Worm (Caenorhabditis elegans) whole organism, L3 larva: ENCODE data around the gene cpsf-2.

Experiments used
- R02D3.7 ChIP-seq: fragments of 150-350 bp; optimal IDR thresholded peaks from 2 replicates; lab custom pipeline; 2014; ENCODE audit warnings: missing biosample characterization, missing genetic modification characterization
- ZK546.5 ChIP-seq: sonication (generic microtip); optimal IDR thresholded peaks from 2 replicates; lab custom pipeline; 2017; ENCODE audit warnings: missing biosample characterization, missing genetic modification characterization
- aly-2 ChIP-seq: fragments of 150-350 bp; optimal IDR thresholded peaks from 2 replicates; lab custom pipeline; 2014; ENCODE audit warnings: missing biosample characterization, missing genetic modification characterization
- ama-1 ChIP-seq: fragments of 150-350 bp; optimal IDR thresholded peaks from 2 replicates; lab custom pipeline; 2018
- ceh-16 ChIP-seq: sonication (generic microtip); optimal IDR thresholded peaks from 2 replicates; lab custom pipeline; 2017; ENCODE audit warnings: missing biosample characterization, missing genetic modification characterization
- ceh-28 ChIP-seq: fragments of 150-350 bp; optimal IDR thresholded peaks from 2 replicates; lab custom pipeline; 2014; ENCODE audit warnings: missing biosample characterization, missing genetic modification reagents, missing genetic modification characterization
- ceh-82 ChIP-seq: fragments of 150-350 bp; optimal IDR thresholded peaks from 2 replicates; lab custom pipeline; 2014; ENCODE audit warnings: missing biosample characterization, missing genetic modification characterization
- ceh-9 ChIP-seq: sonication (generic microtip); optimal IDR thresholded peaks from 2 replicates; lab custom pipeline; 2018; ENCODE audit warnings: missing biosample characterization, missing genetic modification characterization
- daf-12 ChIP-seq: fragments of 150-350 bp; optimal IDR thresholded peaks from 2 replicates; lab custom pipeline; 2014; ENCODE audit warnings: missing biosample characterization, missing genetic modification reagents, missing genetic modification characterization
- egl-27 ChIP-seq: sonication (generic microtip); optimal IDR thresholded peaks from 4 replicates; lab custom pipeline; 2017; ENCODE audit warnings: missing biosample characterization, missing genetic modification reagents, missing genetic modification characterization
- egl-5 ChIP-seq: fragments of 150-350 bp; optimal IDR thresholded peaks from 2 replicates; lab custom pipeline; 2017; ENCODE audit warnings: missing biosample characterization, missing genetic modification reagents, missing genetic modification characterization, inconsistent platforms
- elt-1 ChIP-seq: fragments of 150-350 bp; optimal IDR thresholded peaks from 2 replicates; lab custom pipeline; 2014; ENCODE audit warnings: missing biosample characterization, missing genetic modification characterization
- elt-2 ChIP-seq: sonication (generic microtip); optimal IDR thresholded peaks from 2 replicates; lab custom pipeline; 2016; ENCODE audit warnings: missing genetic modification reagents, mild to moderate bottlenecking, missing genetic modification characterization, missing compliant biosample characterization
- elt-3 ChIP-seq, 3 experiments: fragments of 150-350 bp in 1 of 3; sonication (generic microtip) in 2 of 3; optimal IDR thresholded peaks; 2 replicates in 2 of 3; 4 replicates in 1 of 3; lab custom pipeline; 2014 to 2017; ENCODE audit warnings: missing biosample characterization in 3 of 3, missing genetic modification characterization in 3 of 3
- eor-1 ChIP-seq, 2 experiments: fragments of 150-350 bp; optimal IDR thresholded peaks; 2 replicates each; lab custom pipeline; 2014 to 2018; ENCODE audit warnings: missing biosample characterization in 2 of 2, missing genetic modification characterization in 2 of 2
- fkh-10 ChIP-seq: sonication (generic microtip); optimal IDR thresholded peaks from 2 replicates; lab custom pipeline; 2017; ENCODE audit warnings: missing biosample characterization, missing genetic modification reagents, missing genetic modification characterization
- fkh-2 ChIP-seq: fragments of 150-350 bp; optimal IDR thresholded peaks from 2 replicates; lab custom pipeline; 2014; ENCODE audit warnings: missing biosample characterization, missing genetic modification reagents, missing genetic modification characterization
- fos-1 ChIP-seq: fragments of 150-350 bp; optimal IDR thresholded peaks from 2 replicates; lab custom pipeline; 2014; ENCODE audit warnings: missing biosample characterization, missing genetic modification characterization
- hmg-11 ChIP-seq: sonication (generic microtip); optimal IDR thresholded peaks from 2 replicates; lab custom pipeline; 2016; ENCODE audit warnings: missing genetic modification characterization, missing compliant biosample characterization
- jun-1 ChIP-seq: fragments of 150-350 bp; optimal IDR thresholded peaks from 2 replicates; lab custom pipeline; 2014; ENCODE audit warnings: missing biosample characterization, missing genetic modification reagents, missing genetic modification characterization
- lin-15B ChIP-seq: fragments of 150-350 bp; optimal IDR thresholded peaks from 2 replicates; lab custom pipeline; 2014; ENCODE audit warnings: missing biosample characterization, missing genetic modification characterization
- lin-39 ChIP-seq: fragments of 150-350 bp; optimal IDR thresholded peaks from 2 replicates; lab custom pipeline; 2018; ENCODE audit warnings: missing biosample characterization, missing genetic modification reagents, missing genetic modification characterization
- lsy-12 ChIP-seq: sonication (generic microtip); optimal IDR thresholded peaks from 2 replicates; lab custom pipeline; 2016; ENCODE audit warnings: mild to moderate bottlenecking, missing genetic modification characterization, missing compliant biosample characterization
- mdl-1 ChIP-seq: fragments of 150-350 bp; optimal IDR thresholded peaks from 2 replicates; lab custom pipeline; 2014; ENCODE audit warnings: missing biosample characterization, missing genetic modification characterization
- mml-1 ChIP-seq: fragments of 150-350 bp; sonication (generic microtip); optimal IDR thresholded peaks from 3 replicates; lab custom pipeline; 2014; ENCODE audit warnings: missing biosample characterization, missing genetic modification characterization
- nfya-1 ChIP-seq: sonication (generic microtip); optimal IDR thresholded peaks from 2 replicates; lab custom pipeline; 2017; ENCODE audit warnings: missing genetic modification characterization, mild to moderate bottlenecking, missing compliant biosample characterization, antibody characterized with exemption, moderate library complexity; ENCODE audit not compliant: insufficient read depth
- nhr-11 ChIP-seq: fragments of 150-350 bp; optimal IDR thresholded peaks from 2 replicates; lab custom pipeline; 2014; ENCODE audit warnings: missing biosample characterization, missing genetic modification characterization
- nhr-12 ChIP-seq: fragments of 150-350 bp; optimal IDR thresholded peaks from 2 replicates; lab custom pipeline; 2014; ENCODE audit warnings: missing biosample characterization, missing genetic modification characterization
- nhr-23 ChIP-seq: fragments of 150-350 bp; optimal IDR thresholded peaks from 2 replicates; lab custom pipeline; 2014; ENCODE audit warnings: missing biosample characterization, missing genetic modification reagents, missing genetic modification characterization
- nhr-237 ChIP-seq: fragments of 150-350 bp; optimal IDR thresholded peaks from 2 replicates; lab custom pipeline; 2014; ENCODE audit warnings: missing biosample characterization, missing genetic modification characterization
- nhr-25 ChIP-seq: sonication (generic microtip); optimal IDR thresholded peaks from 2 replicates; lab custom pipeline; 2017; ENCODE audit warnings: missing biosample characterization, missing genetic modification characterization
- nhr-28 ChIP-seq: fragments of 150-350 bp; optimal IDR thresholded peaks from 2 replicates; lab custom pipeline; 2014; ENCODE audit warnings: missing biosample characterization, missing genetic modification characterization
- nhr-43 ChIP-seq: sonication (generic microtip); optimal IDR thresholded peaks from 2 replicates; lab custom pipeline; 2016; ENCODE audit warnings: mild to moderate bottlenecking, missing genetic modification characterization, missing compliant biosample characterization; ENCODE audit not compliant: poor library complexity, severe bottlenecking
- nhr-67 ChIP-seq: fragments of 150-350 bp; optimal IDR thresholded peaks from 2 replicates; lab custom pipeline; 2014; ENCODE audit warnings: missing biosample characterization, missing genetic modification characterization
- nhr-76 ChIP-seq: fragments of 150-350 bp; sonication (generic microtip); optimal IDR thresholded peaks from 5 replicates; lab custom pipeline; 2014; ENCODE audit warnings: missing biosample characterization, missing genetic modification characterization
- nhr-77 ChIP-seq: fragments of 150-350 bp; optimal IDR thresholded peaks from 2 replicates; lab custom pipeline; 2014; ENCODE audit warnings: missing biosample characterization, missing genetic modification characterization
- pha-4 ChIP-seq: fragments of 150-350 bp; optimal IDR thresholded peaks from 2 replicates; lab custom pipeline; 2014; ENCODE audit warnings: missing biosample characterization, missing genetic modification reagents, missing genetic modification characterization
- pqm-1 ChIP-seq: fragments of 150-350 bp; optimal IDR thresholded peaks from 2 replicates; lab custom pipeline; 2017; ENCODE audit warnings: missing biosample characterization, missing genetic modification characterization, inconsistent platforms
- sea-2 ChIP-seq: fragments of 150-350 bp; sonication (generic microtip); optimal IDR thresholded peaks from 4 replicates; lab custom pipeline; 2014; ENCODE audit warnings: missing biosample characterization, missing genetic modification reagents, missing genetic modification characterization
- skn-1 ChIP-seq: fragments of 150-350 bp; optimal IDR thresholded peaks from 2 replicates; lab custom pipeline; 2014; ENCODE audit warnings: missing biosample characterization, missing genetic modification characterization
- snpc-4 ChIP-seq: fragments of 150-350 bp; optimal IDR thresholded peaks from 2 replicates; lab custom pipeline; 2014; ENCODE audit warnings: missing biosample characterization, missing genetic modification characterization
- tbx-2 ChIP-seq: sonication (generic microtip); optimal IDR thresholded peaks from 2 replicates; lab custom pipeline; 2016; ENCODE audit warnings: mild to moderate bottlenecking, missing genetic modification characterization, missing compliant biosample characterization
- unc-39 ChIP-seq: sonication (generic microtip); optimal IDR thresholded peaks from 4 replicates; lab custom pipeline; 2017; ENCODE audit warnings: missing biosample characterization, missing genetic modification characterization
- unc-62 ChIP-seq: fragments of 150-350 bp; sonication (generic microtip); optimal IDR thresholded peaks from 4 replicates; lab custom pipeline; 2014; ENCODE audit warnings: missing biosample characterization, missing genetic modification reagents, missing genetic modification characterization
- zag-1 ChIP-seq: fragments of 150-350 bp; optimal IDR thresholded peaks from 2 replicates; lab custom pipeline; 2014; ENCODE audit warnings: missing biosample characterization, missing genetic modification characterization
- ztf-11 ChIP-seq: fragments of 150-350 bp; optimal IDR thresholded peaks from 2 replicates; lab custom pipeline; 2014; ENCODE audit warnings: missing biosample characterization, missing genetic modification characterization
- ztf-4 ChIP-seq: fragments of 150-350 bp; optimal IDR thresholded peaks from 2 replicates; lab custom pipeline; 2014; ENCODE audit warnings: missing biosample characterization, missing genetic modification characterization

Gene cpsf-2

ce11 chrV:7194818-7195217 lies 15.8 kb downstream of the cpsf-2 start:
- TF ChIP-seq nhr-237 (tag; lab: Kevin White, UChicago), result no peak
- TF ChIP-seq eor-1 (tag; optimal IDR thresholded peaks at IDR 0.05; lab: Kevin White, UChicago), result no peak
- no peak for TF ChIP-seq elt-2 (tag; lab: Kevin White, UChicago)
- TF ChIP-seq ztf-11 (tag; lab: Kevin White, UChicago), result no peak
- TF ChIP-seq egl-5 (tag; lab: Kevin White, UChicago), result no peak
- TF ChIP-seq fos-1, result no peak
- TF ChIP-seq jun-1 (tag; lab: Kevin White, UChicago), result no peak
- TF ChIP-seq lin-39 (tag; lab: Kevin White, UChicago), result no peak
- no peak for TF ChIP-seq ztf-4 (tag; lab: Kevin White, UChicago)
- no peak for TF ChIP-seq nhr-76 (tag; lab: Kevin White, UChicago)
- no peak for TF ChIP-seq nhr-67 (tag; lab: Kevin White, UChicago)

ce11 chrV:7196037-7196436 lies 17.1 kb downstream of the cpsf-2 start, which contains the start of gene attf-2:
Gene attf-2 (minus strand): TSS chrV:7196137.
- TF ChIP-seq ceh-9 (tag; lab: Kevin White, UChicago) (no peak), eor-1 (tag; optimal IDR thresholded peaks at IDR 0.05; lab: Kevin White, UChicago) (no peak), nhr-25 (tag; lab: Kevin White, UChicago) (no peak), nhr-237 (tag; lab: Kevin White, UChicago) (no peak), jun-1 (tag; lab: Kevin White, UChicago) (no peak), lin-15B (no peak), fos-1 (no peak), ztf-11 (tag; lab: Kevin White, UChicago) (no peak), nhr-77 (tag; lab: Kevin White, UChicago) (no peak)

- TF ChIP-seq nhr-43 (tag; lab: Kevin White, UChicago) (peak; percentile 86), mml-1 (tag; lab: Kevin White, UChicago) (no peak), ceh-16 (tag; lab: Kevin White, UChicago) (no peak), lin-15B (peak; percentile 92), pha-4 (tag; lab: Kevin White, UChicago) (peak; percentile 89), hmg-11 (tag; lab: Kevin White, UChicago) (peak; percentile 82), lsy-12 (tag; lab: Kevin White, UChicago) (peak; percentile 67), tbx-2 (peak; percentile 45), snpc-4 (tag; lab: Kevin White, UChicago) (peak; percentile 82), ceh-82 (tag; lab: Kevin White, UChicago) (peak; percentile 2), elt-3 (tag; optimal IDR thresholded peaks at IDR 0.05; lab: Kevin White, UChicago) (no peak), nhr-237 (tag; lab: Kevin White, UChicago) (no peak), nhr-28 (no peak), nhr-67 (tag; lab: Kevin White, UChicago) (no peak), nhr-11 (tag; lab: Kevin White, UChicago) (no peak), eor-1 (tag; optimal IDR thresholded peaks at IDR 0.05; lab: Kevin White, UChicago) (no peak), fkh-10 (peak; percentile 8), ama-1 (peak; percentile 78), zag-1 (tag; lab: Kevin White, UChicago) (no peak), ZK546.5 (peak; percentile 16), sea-2 (no peak), skn-1 (peak; percentile 90), elt-2 (tag; lab: Kevin White, UChicago) (peak; percentile 89), daf-12 (no peak), pqm-1 (tag; lab: Kevin White, UChicago) (peak; percentile 75), egl-5 (tag; lab: Kevin White, UChicago) (peak; percentile 87), ceh-9 (tag; lab: Kevin White, UChicago) (no peak), unc-62 (no peak), nhr-12 (tag; lab: Kevin White, UChicago) (no peak), nfya-1 (tag; lab: Kevin White, UChicago) (peak; percentile 95), ztf-11 (tag; lab: Kevin White, UChicago) (no peak), fos-1 (no peak), egl-27 (tag; lab: Kevin White, UChicago) (peak; percentile 46), elt-1 (tag; lab: Kevin White, UChicago) (peak; percentile 59), nhr-23 (tag; lab: Kevin White, UChicago) (peak; percentile 96), ceh-28 (tag; lab: Kevin White, UChicago) (peak; percentile 64), ztf-4 (tag; lab: Kevin White, UChicago) (peak; percentile 32), lin-39 (tag; lab: Kevin White, UChicago) (peak; percentile 97), nhr-76 (tag; lab: Kevin White, UChicago) (no peak), mdl-1 (no peak), aly-2 (tag; lab: Kevin White, UChicago) (no peak), jun-1 (tag; lab: Kevin White, UChicago) (peak; percentile 94), fkh-2 (tag; lab: Kevin White, UChicago) (no peak), unc-39 (no peak), nhr-77 (tag; lab: Kevin White, UChicago) (no peak), nhr-25 (tag; lab: Kevin White, UChicago) (peak; percentile 96), R02D3.7 (tag; lab: Kevin White, UChicago) (peak; percentile 71)
Observed at ce11 chrV:7196498-7196966, 17.6 kb downstream of the cpsf-2 start, which contains the start of gene F09G2.2. Gene F09G2.2 (plus strand): TSS chrV:7196916.
